Worm (Caenorhabditis elegans) whole organism, L1 larva: ENCODE results near the gene glr-8.

Experiments
- ama-1 ChIP-seq: fragments of 150-350 bp; optimal IDR thresholded peaks from 2 replicates; lab custom pipeline; 2014
- ceh-82 ChIP-seq, 3 experiments: fragments of 150-350 bp in 1 of 3; sonication (generic microtip) in 2 of 3; optimal IDR thresholded peaks; 2 replicates each; lab custom pipeline; 2014 to 2017; ENCODE audit warnings: missing biosample characterization in 3 of 3, missing genetic modification characterization in 3 of 3
- efl-1 ChIP-seq, 4 experiments: fragments of 150-350 bp; optimal IDR thresholded peaks in 3 of 4; peaks in 1 of 4; 1 replicate in 1 of 4; 2 replicates in 3 of 4; lab custom pipeline; 2014; ENCODE audit warnings: missing biosample characterization in 2 of 4, missing genetic modification characterization in 2 of 4, missing genetic modification reagents in 2 of 4
- egl-27 ChIP-seq, 2 experiments: fragments of 150-350 bp in 1 of 2; sonication (generic microtip); optimal IDR thresholded peaks; 3 replicates each; lab custom pipeline; 2017 to 2018; ENCODE audit warnings: missing biosample characterization in 2 of 2, missing genetic modification characterization in 2 of 2, missing genetic modification reagents in 2 of 2
- hpl-2 ChIP-seq: fragments of 150-350 bp; optimal IDR thresholded peaks from 2 replicates; lab custom pipeline; 2014; ENCODE audit warnings: missing biosample characterization, missing genetic modification reagents, missing genetic modification characterization
- snpc-4 ChIP-seq: fragments of 150-350 bp; optimal IDR thresholded peaks from 2 replicates; lab custom pipeline; 2014; ENCODE audit warnings: missing biosample characterization, missing genetic modification characterization
- unc-30 ChIP-seq: sonication (generic microtip); optimal IDR thresholded peaks from 2 replicates; lab custom pipeline; 2017; ENCODE audit warnings: missing biosample characterization, missing genetic modification characterization
- zag-1 ChIP-seq: fragments of 150-350 bp; optimal IDR thresholded peaks from 2 replicates; lab custom pipeline; 2014; ENCODE audit warnings: missing biosample characterization, missing genetic modification characterization
- ztf-11 ChIP-seq, 2 experiments: sonication (generic microtip); optimal IDR thresholded peaks; 2 replicates each; lab custom pipeline; 2016 to 2017; ENCODE audit warnings: missing genetic modification characterization in 2 of 2, missing biosample characterization in 1 of 2, missing compliant biosample characterization in 1 of 2

ce11 chrX:6553634-6554033 lies 47.9 kb downstream of the glr-8 start:
- no peak for TF ChIP-seq ceh-82 (tag; optimal IDR thresholded peaks at IDR 0.05; lab: Kevin White, UChicago)
- no peak for TF ChIP-seq unc-30
- no peak for TF ChIP-seq efl-1 (optimal IDR thresholded peaks at IDR 0.05; lab: Kevin White, UChicago)
- no peak for TF ChIP-seq efl-1 (GFP tag; optimal IDR thresholded peaks at IDR 0.05 in 1 of 2; lab: Kevin White, UChicago)
- no peak for TF ChIP-seq ama-1 (lab: Kevin White, UChicago)
- no peak for TF ChIP-seq ztf-11 (tag; optimal IDR thresholded peaks at IDR 0.05; lab: Kevin White, UChicago)
- no peak for TF ChIP-seq egl-27 (tag; optimal IDR thresholded peaks at IDR 0.05; lab: Kevin White, UChicago)
- no peak for TF ChIP-seq hpl-2
- no peak for TF ChIP-seq snpc-4 (tag; lab: Kevin White, UChicago)
- no peak for TF ChIP-seq zag-1 (tag; lab: Kevin White, UChicago)
